Worm (Caenorhabditis elegans) whole organism, L2 larva: ENCODE data around the gene F56F11.4.
"Not testable (repeated sequence)": the region's sequence is repeated elsewhere in the genome, so short reads cannot be mapped to it uniquely, and the experiment has no call there.

ENCODE experiments used
- C34F6.9 ChIP-seq: fragments of 150-350 bp; optimal IDR thresholded peaks from 2 replicates; lab custom pipeline; 2014; ENCODE audit warnings: missing biosample characterization, missing genetic modification characterization
- Y55F3AM.14 ChIP-seq: fragments of 200-800 bp; sonication (Bioruptor generic); optimal IDR thresholded peaks from 2 replicates; lab custom pipeline; 2018; ENCODE audit warnings: mild to moderate bottlenecking, missing genetic modification characterization, missing compliant biosample characterization
- ZK546.5 ChIP-seq: sonication (generic microtip); optimal IDR thresholded peaks from 2 replicates; lab custom pipeline; 2017; ENCODE audit warnings: missing biosample characterization, missing genetic modification characterization
- alr-1 ChIP-seq: fragments of 150-350 bp; optimal IDR thresholded peaks from 2 replicates; lab custom pipeline; 2014; ENCODE audit warnings: missing biosample characterization, missing genetic modification characterization
- ceh-16 ChIP-seq: fragments of 150-350 bp; optimal IDR thresholded peaks from 2 replicates; lab custom pipeline; 2014; ENCODE audit warnings: missing biosample characterization, missing genetic modification characterization
- crh-2 ChIP-seq: sonication (generic microtip); optimal IDR thresholded peaks from 2 replicates; lab custom pipeline; 2017; ENCODE audit warnings: missing biosample characterization, missing genetic modification characterization
- dmd-4 ChIP-seq: sonication (generic microtip); optimal IDR thresholded peaks from 2 replicates; lab custom pipeline; 2017; ENCODE audit warnings: missing biosample characterization, missing genetic modification characterization
- egl-27 ChIP-seq: sonication (generic microtip); optimal IDR thresholded peaks from 3 replicates; lab custom pipeline; 2017; ENCODE audit warnings: missing biosample characterization, missing genetic modification reagents, missing genetic modification characterization
- fos-1 ChIP-seq: fragments of 150-350 bp; optimal IDR thresholded peaks from 2 replicates; lab custom pipeline; 2014; ENCODE audit warnings: missing biosample characterization, missing genetic modification characterization
- gmeb-1 ChIP-seq: fragments of 150-350 bp; optimal IDR thresholded peaks from 2 replicates; lab custom pipeline; 2014; ENCODE audit warnings: missing biosample characterization, missing genetic modification characterization
- lin-11 ChIP-seq: fragments of 150-350 bp; sonication (generic microtip); optimal IDR thresholded peaks from 2 replicates; lab custom pipeline; 2014; ENCODE audit warnings: missing biosample characterization, missing genetic modification characterization, inconsistent platforms, mixed read lengths
- lin-13 ChIP-seq: fragments of 150-350 bp; optimal IDR thresholded peaks from 2 replicates; lab custom pipeline; 2014; ENCODE audit warnings: missing biosample characterization, missing genetic modification reagents, missing genetic modification characterization
- lsy-2 ChIP-seq, 2 experiments: fragments of 150-350 bp in 1 of 2; sonication (generic microtip) in 1 of 2; optimal IDR thresholded peaks; 2 replicates each; lab custom pipeline; 2014 to 2017; ENCODE audit warnings: missing biosample characterization in 2 of 2, missing genetic modification characterization in 2 of 2
- mab-5 ChIP-seq: fragments of 150-350 bp; optimal IDR thresholded peaks from 2 replicates; lab custom pipeline; 2014; ENCODE audit warnings: missing biosample characterization, missing genetic modification characterization
- mbf-1 ChIP-seq: sonication (generic microtip); optimal IDR thresholded peaks from 2 replicates; lab custom pipeline; 2017; ENCODE audit warnings: missing biosample characterization, missing genetic modification characterization
- nhr-10 ChIP-seq: sonication (generic microtip); optimal IDR thresholded peaks from 2 replicates; lab custom pipeline; 2017; ENCODE audit warnings: missing biosample characterization, missing genetic modification characterization
- nhr-11 ChIP-seq: fragments of 150-350 bp; optimal IDR thresholded peaks from 2 replicates; lab custom pipeline; 2014; ENCODE audit warnings: missing biosample characterization, missing genetic modification characterization
- nhr-129 ChIP-seq: fragments of 150-350 bp; optimal IDR thresholded peaks from 2 replicates; lab custom pipeline; 2014; ENCODE audit warnings: missing biosample characterization, missing genetic modification characterization
- nhr-23 ChIP-seq: fragments of 150-350 bp; optimal IDR thresholded peaks from 2 replicates; lab custom pipeline; 2014; ENCODE audit warnings: missing biosample characterization, missing genetic modification reagents, missing genetic modification characterization
- nhr-25 ChIP-seq: fragments of 150-350 bp; sonication (generic microtip); optimal IDR thresholded peaks from 3 replicates; lab custom pipeline; 2014; ENCODE audit warnings: missing biosample characterization, missing genetic modification characterization
- nhr-6 ChIP-seq: fragments of 150-350 bp; optimal IDR thresholded peaks from 2 replicates; lab custom pipeline; 2014; ENCODE audit warnings: missing biosample characterization, missing genetic modification characterization
- nhr-77 ChIP-seq: fragments of 150-350 bp; optimal IDR thresholded peaks from 2 replicates; lab custom pipeline; 2014; ENCODE audit warnings: missing biosample characterization, missing genetic modification characterization
- peb-1 ChIP-seq: fragments of 150-350 bp; optimal IDR thresholded peaks from 2 replicates; lab custom pipeline; 2014; ENCODE audit warnings: missing biosample characterization, missing genetic modification characterization
- sem-4 ChIP-seq: fragments of 150-350 bp; optimal IDR thresholded peaks from 2 replicates; lab custom pipeline; 2014; ENCODE audit warnings: missing biosample characterization, missing genetic modification reagents, missing genetic modification characterization
- skn-1 ChIP-seq: sonication (generic microtip); optimal IDR thresholded peaks from 2 replicates; lab custom pipeline; 2017; ENCODE audit warnings: missing biosample characterization, missing genetic modification characterization
- sma-3 ChIP-seq: sonication (generic microtip); optimal IDR thresholded peaks from 2 replicates; lab custom pipeline; 2016; ENCODE audit warnings: missing genetic modification reagents, missing genetic modification characterization, missing compliant biosample characterization
- sma-9 ChIP-seq, 2 experiments: fragments of 150-350 bp in 1 of 2; sonication (generic microtip) in 1 of 2; optimal IDR thresholded peaks; 2 replicates each; lab custom pipeline; 2014 to 2016; ENCODE audit warnings: missing genetic modification characterization in 2 of 2, mild to moderate bottlenecking in 1 of 2, missing biosample characterization in 1 of 2, missing compliant biosample characterization in 1 of 2, missing genetic modification reagents in 1 of 2, moderate library complexity in 1 of 2
- snpc-4 ChIP-seq: fragments of 150-350 bp; optimal IDR thresholded peaks from 2 replicates; lab custom pipeline; 2014; ENCODE audit warnings: missing biosample characterization, missing genetic modification characterization
- unc-55 ChIP-seq: fragments of 150-350 bp; sonication (generic microtip); optimal IDR thresholded peaks from 3 replicates; lab custom pipeline; 2014; ENCODE audit warnings: missing biosample characterization, missing genetic modification reagents, missing genetic modification characterization
- zag-1 ChIP-seq: fragments of 150-350 bp; optimal IDR thresholded peaks from 2 replicates; lab custom pipeline; 2014; ENCODE audit warnings: missing biosample characterization, missing genetic modification characterization
- ztf-11 ChIP-seq: sonication (generic microtip); optimal IDR thresholded peaks from 2 replicates; lab custom pipeline; 2017; ENCODE audit warnings: missing biosample characterization, missing genetic modification characterization
- ztf-4 ChIP-seq: fragments of 150-350 bp; optimal IDR thresholded peaks from 2 replicates; lab custom pipeline; 2014; ENCODE audit warnings: missing biosample characterization, missing genetic modification characterization

F56F11.4 gene

DNA sequence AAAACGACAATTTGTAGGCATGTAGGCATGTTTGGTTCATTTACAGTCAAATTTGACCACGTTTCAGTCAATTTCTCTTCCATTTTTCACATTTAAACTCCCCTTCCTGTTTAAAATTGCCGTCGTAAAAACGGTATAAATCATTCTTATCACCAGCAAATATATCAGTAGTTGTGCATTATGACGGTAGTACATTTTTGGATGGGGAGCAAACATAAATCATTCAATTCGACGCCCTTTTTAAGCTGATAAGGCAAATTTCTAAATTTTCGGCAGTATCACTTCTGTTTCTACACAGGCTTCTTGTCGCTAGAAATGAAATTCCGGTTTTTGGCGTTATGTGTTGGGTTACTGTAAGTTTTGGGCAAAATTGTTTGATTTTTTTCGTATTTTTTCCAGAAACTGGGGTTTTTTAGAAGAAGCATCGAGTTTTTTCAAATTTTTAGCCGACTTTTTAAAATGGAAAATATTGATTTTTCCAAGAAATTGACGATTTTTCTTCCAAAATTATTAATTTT is 14.1 kb upstream of the F56F11.4 start, which contains the start of gene H34I24.2:
Gene H34I24.2 (plus strand): TSS at position 189 of the 518 bp plus-strand sequence.
- TF ChIP-seq lsy-2 (tag; optimal IDR thresholded peaks at IDR 0.05; lab: Kevin White, UChicago) (no peak), fos-1 (tag; lab: Kevin White, UChicago) (peak; percentile 20), gmeb-1 (no peak), nhr-6 (no peak), ceh-16 (tag; lab: Kevin White, UChicago) (no peak), sma-3 (GFP tag; lab: Kevin White, UChicago) (no peak)

ce11 chrIII:2846747-2847146 is 9.3 kb upstream of the F56F11.4 start, which contains the start of gene H34I24.1:
H34I24.1 (plus strand) TSS chrIII:2847047.
- TF ChIP-seq nhr-11; snpc-4 (tag; lab: Kevin White, UChicago); C34F6.9 (tag; lab: Kevin White, UChicago): not testable (repeated sequence)

DNA sequence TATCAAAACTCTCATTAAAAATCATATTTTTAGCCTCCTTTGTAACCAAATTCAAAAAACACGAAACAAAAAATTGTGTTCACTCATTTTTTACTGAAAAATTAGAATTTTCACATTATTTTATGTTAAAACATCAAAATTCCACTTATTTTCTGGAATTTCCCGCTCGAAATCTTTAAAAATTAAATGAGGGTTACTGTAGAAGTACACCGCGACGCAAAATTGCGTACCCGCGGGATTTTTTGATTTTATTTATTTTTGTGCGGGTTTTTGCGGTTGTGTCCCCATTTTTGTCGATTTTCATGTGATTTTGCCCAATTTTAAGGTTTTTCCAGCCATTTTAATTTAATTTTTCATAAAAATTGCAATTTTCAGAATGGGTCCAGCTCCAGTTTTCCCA is 2.3 kb downstream of the F56F11.4 start:
- TF ChIP-seq mbf-1 (tag; lab: Kevin White, UChicago): no peak
- TF ChIP-seq ceh-16 (tag; lab: Kevin White, UChicago): no peak
- TF ChIP-seq dmd-4: no peak
- no peak for TF ChIP-seq ZK546.5 (tag; lab: Kevin White, UChicago)
- no peak for TF ChIP-seq fos-1 (tag; lab: Kevin White, UChicago)
- no peak for TF ChIP-seq nhr-25 (tag; lab: Kevin White, UChicago)
- no peak for TF ChIP-seq zag-1 (tag; lab: Kevin White, UChicago)
- TF ChIP-seq nhr-129 (tag; lab: Kevin White, UChicago): no peak
- no peak for TF ChIP-seq lin-11 (tag; lab: Kevin White, UChicago)
- no peak for TF ChIP-seq unc-55 (GFP tag; lab: Kevin White, UChicago)
- no peak for TF ChIP-seq sem-4 (tag; lab: Kevin White, UChicago)
- TF ChIP-seq peb-1 (tag; lab: Kevin White, UChicago): no peak
- TF ChIP-seq nhr-77: no peak

ce11 chrIII:2864669-2865068 is 8.6 kb downstream of the F56F11.4 start:
- TF ChIP-seq nhr-11: no peak

- TF ChIP-seq egl-27 (tag; lab: Kevin White, UChicago) (no peak), fos-1 (tag; lab: Kevin White, UChicago) (no peak), ztf-11 (no peak)
Observed at ce11 chrIII:2866597-2866996, 10.6 kb downstream of the F56F11.4 start.

- TF ChIP-seq alr-1 (tag; lab: Kevin White, UChicago) (no peak), Y55F3AM.14 (no peak), peb-1 (tag; lab: Kevin White, UChicago) (no peak), nhr-10 (no peak), sma-9 (GFP tag; optimal IDR thresholded peaks at IDR 0.05; lab: Kevin White, UChicago) (peak; percentile 38), sma-9 (tag; optimal IDR thresholded peaks at IDR 0.05; lab: Kevin White, UChicago) (no peak), mab-5 (tag; lab: Kevin White, UChicago) (no peak), nhr-23 (tag; lab: Kevin White, UChicago) (no peak), lsy-2 (tag; optimal IDR thresholded peaks at IDR 0.05; lab: Kevin White, UChicago) (peak in 1 of 2 experiments; percentile 24), C34F6.9 (tag; lab: Kevin White, UChicago) (no peak), lin-13 (no peak), ztf-4 (no peak), ZK546.5 (tag; lab: Kevin White, UChicago) (no peak), sma-3 (GFP tag; lab: Kevin White, UChicago) (peak; percentile 32), skn-1 (tag; lab: Kevin White, UChicago) (no peak), crh-2 (tag; lab: Kevin White, UChicago) (no peak), dmd-4 (no peak)
Observed at ce11 chrIII:2868416-2868815, 12.4 kb downstream of the F56F11.4 start.
